Fruit fly (Drosophila melanogaster): ENCODE measurements around the gene CG14572.
A peak's percentile ranks its signal among the peaks of the same experiment; 100 is the strongest.

The CG14572 gene

dm6 chr3L:21740209-21740608, 1.1 kb upstream of the CG14572 start, which contains the start of gene CG14566:
CG14566 (minus strand) TSS chr3L:21740309.
- TF ChIP-seq gl (tag; optimal IDR thresholded peaks at IDR 0.05) (no peak), CG9948 (tag; optimal IDR thresholded peaks at IDR 0.05) (no peak), CG15710 (tag; optimal IDR thresholded peaks at IDR 0.05) (no peak), fd96Ca (GFP tag; IDR thresholded peaks at IDR 0.05) (no peak), Snoo (tag; optimal IDR thresholded peaks at IDR 0.05) (no peak), CG12605 (GFP tag; IDR thresholded peaks at IDR 0.05) (no peak), rn (GFP tag; IDR thresholded peaks at IDR 0.05) (no peak), CG17806 (tag; optimal IDR thresholded peaks at IDR 0.05) (no peak), Pif1B (GFP tag; optimal IDR thresholded peaks at IDR 0.05) (no peak), EcR (GFP tag; optimal IDR thresholded peaks at IDR 0.05) (no peak)

DNA sequence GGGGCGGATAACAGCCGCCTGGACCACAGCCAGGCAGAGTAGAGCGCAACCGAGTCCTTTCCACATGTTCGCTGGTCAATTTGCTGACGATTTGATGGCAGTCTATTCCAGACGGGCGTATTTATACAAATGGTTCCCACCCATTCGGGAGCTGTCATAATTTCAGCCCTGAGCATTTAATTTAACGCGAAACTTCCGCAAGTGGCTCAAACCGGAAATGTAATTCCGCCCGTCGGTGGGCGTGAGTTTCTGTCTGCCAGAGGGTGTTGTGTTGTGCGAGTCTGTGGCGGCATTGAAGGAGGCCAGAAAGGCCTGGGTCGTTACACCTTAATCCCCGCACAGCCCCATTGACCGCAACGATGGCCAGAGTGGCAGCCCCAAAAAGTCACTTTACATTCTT, 2.8 kb downstream of the CG14572 start, which contains the start of gene CG14565:
Gene CG14565 (minus strand): TSS at position 101 of the 400 bp plus-strand sequence.
- TF ChIP-seq CG12605 (GFP tag; IDR thresholded peaks at IDR 0.05) (no peak), CG15710 (tag; optimal IDR thresholded peaks at IDR 0.05) (no peak), CG8159 (tag; optimal IDR thresholded peaks at IDR 0.05) (no peak), CG10348 (GFP tag; IDR thresholded peaks at IDR 0.05) (no peak), CG8301 (tag; optimal IDR thresholded peaks at IDR 0.05) (no peak)

DNA sequence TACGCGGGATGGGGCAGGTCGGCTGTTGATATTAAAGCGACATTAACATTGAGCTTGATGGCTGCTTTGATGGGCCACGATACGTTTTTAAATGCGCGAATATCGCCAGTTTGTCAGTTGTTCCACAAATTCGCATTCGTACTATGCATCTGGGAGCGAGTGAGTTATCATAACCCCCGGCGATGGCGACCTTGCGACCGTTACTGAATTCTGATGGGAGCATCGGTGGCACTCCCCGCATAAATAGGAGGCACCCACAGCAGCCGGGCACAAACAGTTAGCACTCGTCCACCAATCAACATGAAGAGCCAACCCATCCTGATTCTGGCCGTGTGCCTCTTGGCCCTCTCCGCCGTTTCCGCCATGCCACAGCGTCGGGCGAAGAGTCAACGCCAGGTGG, 15.5 kb downstream of the CG14572 start, which contains the start of gene CG14564:
Gene CG14564 (plus strand): TSS at position 301 of the 400 bp plus-strand sequence.
- TF ChIP-seq gl (tag; optimal IDR thresholded peaks at IDR 0.05) (no peak), CG9948 (tag; optimal IDR thresholded peaks at IDR 0.05) (no peak)

DNA sequence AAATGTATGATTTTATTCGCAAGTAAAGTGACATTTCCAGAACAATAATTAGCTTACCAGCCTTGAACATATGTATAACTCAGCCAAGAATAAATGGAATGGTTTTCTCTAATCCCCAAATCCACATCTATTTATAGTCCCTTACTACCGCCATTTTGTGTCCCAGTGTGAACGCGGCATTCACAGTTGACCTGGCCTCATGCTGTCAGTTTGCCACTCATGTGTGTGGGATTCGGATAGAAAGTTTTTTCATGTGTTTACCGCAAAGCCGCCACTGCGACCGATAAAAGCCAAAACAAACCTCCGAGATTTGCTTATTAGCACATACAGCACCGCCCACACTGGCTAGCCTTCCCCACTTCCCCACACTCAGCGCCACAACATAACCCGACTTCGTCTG, 24.6 kb downstream of the CG14572 start:
- TF ChIP-seq CG9948 (tag; optimal IDR thresholded peaks at IDR 0.05) (no peak), CG13204 (GFP tag; optimal IDR thresholded peaks at IDR 0.05) (no peak), CG8301 (tag; optimal IDR thresholded peaks at IDR 0.05) (no peak), Pif1B (GFP tag; optimal IDR thresholded peaks at IDR 0.05) (no peak), CG8159 (tag; optimal IDR thresholded peaks at IDR 0.05) (no peak), fd96Ca (GFP tag; IDR thresholded peaks at IDR 0.05) (no peak), Ets98B (GFP tag; IDR thresholded peaks at IDR 0.05) (no peak), CG17806 (tag; optimal IDR thresholded peaks at IDR 0.05) (no peak), CG32121 (GFP tag; IDR thresholded peaks at IDR 0.05) (no peak), rn (GFP tag; IDR thresholded peaks at IDR 0.05) (no peak), CG34367 (tag; optimal IDR thresholded peaks at IDR 0.05) (no peak), CG10348 (GFP tag; IDR thresholded peaks at IDR 0.05) (no peak), CG4496 (GFP tag; IDR thresholded peaks at IDR 0.05) (no peak), CG14655 (GFP tag; optimal IDR thresholded peaks at IDR 0.05) (no peak)

DNA sequence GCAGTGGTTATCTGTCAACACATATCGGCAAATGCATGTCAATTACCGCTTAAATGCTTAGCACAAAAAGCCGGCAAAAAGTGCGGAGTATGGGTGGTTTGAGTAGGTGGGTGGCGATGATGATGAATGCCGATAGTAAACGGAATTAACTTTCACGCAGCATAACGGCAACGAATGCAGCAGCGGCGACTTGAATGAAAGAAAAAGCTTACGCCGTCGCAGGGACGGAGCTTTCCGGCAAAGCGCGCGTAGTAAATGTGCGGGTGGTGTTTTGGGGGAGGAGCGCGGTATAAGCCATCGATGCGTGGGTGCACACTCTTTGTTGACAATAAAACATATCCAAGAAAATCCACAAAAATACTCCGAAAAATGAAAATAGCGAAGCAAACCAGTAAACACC, 28.2 kb downstream of the CG14572 start, which contains the start of gene CG7370:
Gene CG7370 (plus strand): TSS at position 301 of the 400 bp plus-strand sequence.
- TF ChIP-seq CG4496 (GFP tag; IDR thresholded peaks at IDR 0.05) = no peak
- TF ChIP-seq CG17806 (tag; optimal IDR thresholded peaks at IDR 0.05) = no peak
- no peak for TF ChIP-seq fd96Ca (GFP tag; IDR thresholded peaks at IDR 0.05)
- TF ChIP-seq CG34367 (tag; optimal IDR thresholded peaks at IDR 0.05) = no peak
- no peak for TF ChIP-seq rn (GFP tag; IDR thresholded peaks at IDR 0.05)
- TF ChIP-seq CG8159 (tag; optimal IDR thresholded peaks at IDR 0.05) = no peak
- no peak for TF ChIP-seq CG8301 (tag; optimal IDR thresholded peaks at IDR 0.05)
- no peak for TF ChIP-seq CG32121 (GFP tag; IDR thresholded peaks at IDR 0.05)
- TF ChIP-seq CG14655 (GFP tag; optimal IDR thresholded peaks at IDR 0.05) = no peak
- TF ChIP-seq CG15710 (tag; optimal IDR thresholded peaks at IDR 0.05) = no peak
- TF ChIP-seq D1 (tag; optimal IDR thresholded peaks at IDR 0.05) = no peak
- no peak for TF ChIP-seq Pif1B (GFP tag; optimal IDR thresholded peaks at IDR 0.05)
- no peak for TF ChIP-seq CG12605 (GFP tag; IDR thresholded peaks at IDR 0.05)
- no peak for TF ChIP-seq CG9948 (tag; optimal IDR thresholded peaks at IDR 0.05)
- no peak for TF ChIP-seq CG13204 (GFP tag; optimal IDR thresholded peaks at IDR 0.05)
- TF ChIP-seq CG10348 (GFP tag; IDR thresholded peaks at IDR 0.05) = no peak
- TF ChIP-seq Pif1A (GFP tag; optimal IDR thresholded peaks at IDR 0.05) = no peak
- no peak for TF ChIP-seq Ets98B (GFP tag; IDR thresholded peaks at IDR 0.05)
- no peak for TF ChIP-seq EcR (GFP tag; optimal IDR thresholded peaks at IDR 0.05)
- TF ChIP-seq Snoo (tag; optimal IDR thresholded peaks at IDR 0.05) = no peak

dm6 chr3L:21770328-21770727, 29.0 kb downstream of the CG14572 start, which contains the start of gene Syn1:
Syn1 (minus strand) TSS chr3L:21770534.
- TF ChIP-seq EcR (GFP tag; optimal IDR thresholded peaks at IDR 0.05) (no peak), CG12605 (GFP tag; IDR thresholded peaks at IDR 0.05) (peak; percentile 51), CG4496 (GFP tag; IDR thresholded peaks at IDR 0.05) (peak; percentile 41; the same call in 2 of the 3 replicates), Ets98B (GFP tag; IDR thresholded peaks at IDR 0.05) (0 out of 2 replicates have a peak, but pooled peaks have one; percentile 19), CG9948 (tag; optimal IDR thresholded peaks at IDR 0.05) (no peak), CG8159 (tag; optimal IDR thresholded peaks at IDR 0.05) (no peak)

- no peak for TF ChIP-seq CG4496 (GFP tag; IDR thresholded peaks at IDR 0.05)
- TF ChIP-seq D1 (tag; optimal IDR thresholded peaks at IDR 0.05) = peak; percentile 1
Observed at dm6 chr3L:21773855-21774254, 32.5 kb downstream of the CG14572 start.
